Fruit fly (Drosophila melanogaster): ENCODE measurements around the gene Cdep.

Gene Cdep

DNA sequence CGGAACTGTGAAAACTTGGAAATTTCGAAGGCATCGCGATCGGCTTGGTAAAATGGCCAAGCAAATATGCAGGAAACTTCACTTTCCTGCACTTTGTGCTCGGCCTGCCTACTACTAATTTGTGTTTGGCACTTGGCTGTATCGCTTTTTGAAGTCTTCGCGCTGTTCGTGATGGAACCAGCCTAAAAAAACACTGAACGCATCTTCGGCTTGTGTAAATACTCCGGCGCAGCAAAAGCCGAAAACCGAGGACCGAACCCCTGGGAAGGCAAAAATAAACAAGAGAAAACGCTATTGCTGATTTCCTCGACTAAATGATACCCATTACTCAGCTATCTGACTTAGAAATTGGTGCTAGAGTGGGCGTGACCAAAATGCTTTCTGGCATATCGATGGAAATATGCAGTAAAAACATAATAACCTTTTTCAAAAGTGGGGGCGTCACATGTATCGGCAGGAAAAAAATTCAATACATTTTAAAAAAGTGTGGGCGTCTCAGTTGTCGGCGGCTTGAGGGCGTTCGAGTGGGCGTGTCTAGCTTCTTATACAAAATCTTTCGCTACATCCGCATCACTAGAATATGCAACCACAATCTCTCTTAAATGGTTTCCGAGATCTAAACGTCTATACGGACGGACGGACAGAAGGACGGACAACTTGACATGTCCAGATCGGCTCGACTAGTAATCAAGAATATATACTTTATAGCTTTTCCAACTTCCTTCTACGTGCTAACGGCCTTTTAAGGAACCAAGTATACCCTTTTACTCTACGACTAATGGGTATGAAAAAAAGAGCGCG is 64.4 kb downstream of the Cdep start (continued):
- TF ChIP-seq CG2712 (tag; optimal IDR thresholded peaks at IDR 0.05) (no peak), chinmo (GFP tag; IDR thresholded peaks at IDR 0.05; ENCODE audit: partially characterized antibody) (no peak), Bdp1 (GFP tag; optimal IDR thresholded peaks at IDR 0.05) (no peak), vfl (GFP tag; optimal IDR thresholded peaks at IDR 0.05) (no peak), Ets97D (GFP tag; optimal IDR thresholded peaks at IDR 0.05) (no peak), pan (optimal IDR thresholded peaks at IDR 0.05) (peak in 1 of 2 experiments; percentile 5), pan (GFP tag; optimal IDR thresholded peaks at IDR 0.05 in 1 of 2, IDR thresholded peaks at IDR 0.05 in 1 of 2) (peak in 1 of 2 experiments; percentile 12), Hmr (GFP tag; optimal IDR thresholded peaks at IDR 0.05) (no peak), Fer2 (tag; optimal IDR thresholded peaks at IDR 0.05) (no peak), fd96Cb (tag; optimal IDR thresholded peaks at IDR 0.05) (no peak), CG15696 (tag; optimal IDR thresholded peaks at IDR 0.05) (no peak), ara (GFP tag; IDR thresholded peaks at IDR 0.05) (no peak), CrebB (tag; optimal IDR thresholded peaks at IDR 0.05) (no peak), phol (tag; optimal IDR thresholded peaks at IDR 0.05) (peak; percentile 27), GATAe (GFP tag; conservative IDR thresholded peaks at IDR 0.05) (no peak), CG12219 (GFP tag; optimal IDR thresholded peaks at IDR 0.05) (no peak), Lim3 (GFP tag; IDR thresholded peaks at IDR 0.05) (no peak), CHES-1-like (GFP tag; optimal IDR thresholded peaks at IDR 0.05) (no peak), Rfx (GFP tag; IDR thresholded peaks at IDR 0.05) (no peak), CG4820 (GFP tag; optimal IDR thresholded peaks at IDR 0.05) (peak; percentile 3), CG14965 (GFP tag; optimal IDR thresholded peaks at IDR 0.05; ENCODE audit: borderline replicate concordance) (no peak), peb (GFP tag; IDR thresholded peaks at IDR 0.05) (no peak), CG7556 (GFP tag; optimal IDR thresholded peaks at IDR 0.05) (peak; percentile 38), CG11723 (GFP tag; optimal IDR thresholded peaks at IDR 0.05) (no peak), zen2 (GFP tag; IDR thresholded peaks at IDR 0.05; ENCODE audit: partially characterized antibody) (no peak), CG3847 (GFP tag; IDR thresholded peaks at IDR 0.05) (no peak), CG10366 (GFP tag; IDR thresholded peaks at IDR 0.05) (0 out of 2 replicates have a peak, but pooled peaks have one; percentile 8), Ada2b (GFP tag; IDR thresholded peaks at IDR 0.05) (no peak), CG32772 (GFP tag; IDR thresholded peaks at IDR 0.05) (no peak), disco-r (GFP tag; optimal IDR thresholded peaks at IDR 0.05) (no peak), kni (GFP tag; optimal IDR thresholded peaks at IDR 0.05) (no peak), E2f1 (GFP tag; IDR thresholded peaks at IDR 0.05) (no peak), NC2β (GFP tag; optimal IDR thresholded peaks at IDR 0.05) (peak; percentile 8), CG1602 (GFP tag; optimal IDR thresholded peaks at IDR 0.05) (no peak), CG7963 (GFP tag; IDR thresholded peaks at IDR 0.05; ENCODE audit: partially characterized antibody) (peak; percentile 51; the same call in 1 of the 3 replicates), CG14014 (GFP tag; IDR thresholded peaks at IDR 0.05) (0 out of 2 replicates have a peak, but pooled peaks have one; percentile 30), Max (GFP tag; optimal IDR thresholded peaks at IDR 0.05) (no peak), CG12659 (GFP tag; optimal IDR thresholded peaks at IDR 0.05) (no peak), CG18619 (GFP tag; optimal IDR thresholded peaks at IDR 0.05) (peak; percentile 0), mam (GFP tag; optimal IDR thresholded peaks at IDR 0.05) (no peak), NfI (GFP tag; optimal IDR thresholded peaks at IDR 0.05) (no peak), Nf-YA (GFP tag; IDR thresholded peaks at IDR 0.05) (0 out of 2 replicates have a peak, but pooled peaks have one; percentile 8), CG34422 (GFP tag; IDR thresholded peaks at IDR 0.05) (no peak), CG12071 (GFP tag; optimal IDR thresholded peaks at IDR 0.05) (peak; percentile 25), CG4707 (GFP tag; optimal IDR thresholded peaks at IDR 0.05) (peak; percentile 13), caup (GFP tag; optimal IDR thresholded peaks at IDR 0.05; ENCODE audit: severe bottlenecking) (peak; percentile 12), aop (GFP tag; IDR thresholded peaks at IDR 0.05) (no peak), da (GFP tag; optimal IDR thresholded peaks at IDR 0.05) (no peak), CG6254 (GFP tag; optimal IDR thresholded peaks at IDR 0.05) (no peak)
